Worm (Caenorhabditis elegans) whole organism, mixed stage, embryonic: ENCODE results near the gene F38B7.10.

Experiments
- nhr-237 ChIP-seq: fragments of 150-350 bp; optimal IDR thresholded peaks from 2 replicates; lab custom pipeline; 2014; ENCODE audit warnings: missing biosample characterization, missing genetic modification characterization
- unc-39 ChIP-seq: fragments of 150-350 bp; optimal IDR thresholded peaks from 2 replicates; lab custom pipeline; 2014; ENCODE audit warnings: missing biosample characterization, missing genetic modification characterization
- unc-62 ChIP-seq: fragments of 150-350 bp; optimal IDR thresholded peaks from 2 replicates; lab custom pipeline; 2014; ENCODE audit warnings: missing biosample characterization, missing genetic modification reagents, missing genetic modification characterization

- TF ChIP-seq nhr-237, result no peak
- no peak for TF ChIP-seq unc-39
- TF ChIP-seq unc-62 (GFP tag; lab: Kevin White, UChicago), result no peak
Observed at ce11 chrV:11583212-11583611, 37.9 kb downstream of the F38B7.10 start, which contains the start of gene srx-88.
